3 worm cellular contexts compared by ENCODE assay signal in the genomic region with DNA sequence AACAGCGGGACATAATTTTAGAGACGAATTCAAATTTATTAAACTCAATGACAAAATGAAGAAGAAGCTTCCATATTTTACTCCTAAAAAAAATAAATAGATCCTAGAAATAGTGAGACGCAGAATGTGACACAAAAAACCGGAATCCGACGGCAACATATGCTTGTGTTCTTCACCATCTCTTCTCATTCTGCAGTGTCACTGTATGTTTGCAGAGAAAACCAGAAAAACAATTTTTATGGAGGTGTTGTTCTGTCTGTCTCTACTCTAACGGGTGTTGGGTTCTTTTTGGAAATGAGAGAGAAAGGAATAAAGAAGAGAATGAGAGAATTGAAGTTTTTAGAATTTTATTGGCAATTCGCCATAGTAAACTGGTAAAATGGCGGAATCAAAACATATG.
TF ChIP-seq lines count a peak whose summit lies in the region.

No protein-coding gene starts in this region.

TF ChIP-seq in whole organism, L1 larva, 84 proteins besides CTCF, POLR2A, EP300 and RAD21:
- TF ChIP-seq mep-1 (tag; optimal IDR thresholded peaks at IDR 0.05; lab: Kevin White, UChicago) = peak; percentile 31
- TF ChIP-seq nhr-85 (tag; lab: Kevin White, UChicago) = peak; percentile 65
- peak in 1 of 2 experiments; percentile 8 for TF ChIP-seq efl-1 (optimal IDR thresholded peaks at IDR 0.05; lab: Kevin White, UChicago)
- TF ChIP-seq efl-1 (GFP tag; optimal IDR thresholded peaks at IDR 0.05 in 1 of 2; lab: Kevin White, UChicago) = peak in 1 of 2 experiments; percentile 87
- TF ChIP-seq elt-3 (tag; optimal IDR thresholded peaks at IDR 0.05; lab: Kevin White, UChicago) = peak in 1 of 6 experiments; percentile 38
- no peak for TF ChIP-seq tbx-2 (tag; optimal IDR thresholded peaks at IDR 0.05; lab: Kevin White, UChicago)
- TF ChIP-seq lin-13 (GFP tag; optimal IDR thresholded peaks at IDR 0.05; lab: Kevin White, UChicago) = no peak
- TF ChIP-seq grh-1 (GFP tag; IDR thresholded peaks at IDR 0.05; lab: Robert Waterston, UW) = peak; percentile 50
- TF ChIP-seq swsn-7 (tag; optimal IDR thresholded peaks at IDR 0.05; lab: Kevin White, UChicago) = no peak
- peak; percentile 69 for TF ChIP-seq lin-14 (GFP tag; optimal IDR thresholded peaks at IDR 0.05; lab: Kevin White, UChicago)
- peak; percentile 79 for TF ChIP-seq blmp-1 (tag; optimal IDR thresholded peaks at IDR 0.05; lab: Kevin White, UChicago)

TF ChIP-seq in whole organism, L3 larva, 47 proteins besides CTCF, POLR2A, EP300 and RAD21:
- TF ChIP-seq eor-1 (tag; optimal IDR thresholded peaks at IDR 0.05; lab: Kevin White, UChicago) (no peak), nhr-43 (tag; optimal IDR thresholded peaks at IDR 0.05; lab: Kevin White, UChicago; ENCODE audit: poor library complexity, severe bottlenecking) (peak; percentile 7), nhr-23 (tag; optimal IDR thresholded peaks at IDR 0.05; lab: Kevin White, UChicago) (peak; percentile 66)

TF ChIP-seq in whole organism, L4 larva, 104 proteins besides CTCF, POLR2A, EP300 and RAD21:
- TF ChIP-seq ctbp-1 (GFP tag; IDR thresholded peaks at IDR 0.05; lab: Robert Waterston, UW) = no peak
- TF ChIP-seq saeg-2 (GFP tag; IDR thresholded peaks at IDR 0.05; lab: Robert Waterston, UW) = no peak
- peak; percentile 49 for TF ChIP-seq nhr-28 (tag; optimal IDR thresholded peaks at IDR 0.05; lab: Kevin White, UChicago)
- TF ChIP-seq daf-16 (GFP tag; optimal IDR thresholded peaks at IDR 0.05; lab: Kevin White, UChicago) = no peak
- TF ChIP-seq daf-16 (tag; optimal IDR thresholded peaks at IDR 0.05; lab: Kevin White, UChicago) = peak; percentile 74
- TF ChIP-seq aha-1 (tag; lab: Kevin White, UChicago) = peak; percentile 15
- no peak for TF ChIP-seq F26F4.8 (GFP tag; conservative IDR thresholded peaks at IDR 0.05; lab: Robert Waterston, UW)
